Worm (Caenorhabditis elegans): ENCODE results near the gene cdh-12.

DNA sequence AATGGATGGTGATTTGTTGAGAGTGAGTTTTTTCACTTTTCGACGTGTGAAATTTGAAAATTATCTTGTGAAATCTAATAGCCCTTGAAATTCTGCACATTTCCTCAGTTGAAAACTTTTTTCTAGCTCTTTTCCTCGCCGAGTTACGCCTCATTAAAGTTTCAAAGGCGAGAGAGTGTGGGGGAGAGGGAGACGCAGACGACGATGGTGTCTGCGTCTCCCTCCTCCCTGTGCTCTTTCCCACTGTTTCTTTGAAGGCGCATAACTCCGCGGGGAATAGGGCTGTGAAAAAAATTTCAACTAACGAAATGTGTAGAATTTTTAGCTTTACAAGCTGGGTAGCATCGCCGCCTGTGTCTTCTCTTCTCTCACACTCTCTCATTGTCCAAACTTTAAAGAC, 14.5 kb downstream of the cdh-12 start:
- TF ChIP-seq pag-3 (tag; optimal IDR thresholded peaks at IDR 0.05; ENCODE audit: borderline replicate concordance) (no peak), ceh-34 (tag; optimal IDR thresholded peaks at IDR 0.05) (no peak), ztf-16 (tag; optimal IDR thresholded peaks at IDR 0.05) (no peak), hlh-6 (tag; optimal IDR thresholded peaks at IDR 0.05) (no peak), nhr-11 (tag; optimal IDR thresholded peaks at IDR 0.05) (no peak), ceh-19 (GFP tag; optimal IDR thresholded peaks at IDR 0.05) (no peak), ceh-18 (tag; optimal IDR thresholded peaks at IDR 0.05) (no peak), pha-4 (tag; optimal IDR thresholded peaks at IDR 0.05) (no peak), ama-1 (optimal IDR thresholded peaks at IDR 0.05) (no peak), pqm-1 (tag; optimal IDR thresholded peaks at IDR 0.05) (no peak), nfya-1 (tag; optimal IDR thresholded peaks at IDR 0.05) (no peak), K02D7.2 (tag; optimal IDR thresholded peaks at IDR 0.05) (no peak), unc-3 (GFP tag; conservative IDR thresholded peaks at IDR 0.05) (no peak), unc-3 (tag; optimal IDR thresholded peaks at IDR 0.05) (no peak), tbx-2 (tag; optimal IDR thresholded peaks at IDR 0.05) (no peak)

Data from whole organism, late embryonic.